Worm (Caenorhabditis elegans) whole organism, young adult: Measurements from ENCODE around the gene acs-18.

ENCODE experiments used
- B0035.1 ChIP-seq: sonication (generic microtip); optimal IDR thresholded peaks from 2 replicates; lab custom pipeline; 2016; ENCODE audit warnings: missing genetic modification characterization, mild to moderate bottlenecking, missing compliant biosample characterization, missing genotype, missing genetic modification reagents
- B0336.3 ChIP-seq: fragments of 200-800 bp; sonication (Bioruptor generic); IDR thresholded peaks from 2 replicates; pipeline ENCODE4 v1.3.6; 2022; ENCODE audit warnings: missing genetic modification characterization, missing compliant biosample characterization
- F23B12.7 ChIP-seq: sonication (generic microtip); optimal IDR thresholded peaks from 2 replicates; lab custom pipeline; 2017; ENCODE audit warnings: missing genetic modification characterization, mild to moderate bottlenecking, missing compliant biosample characterization, antibody characterized with exemption, moderate library complexity; ENCODE audit not compliant: insufficient read depth
- F49E8.2 ChIP-seq: sonication (generic microtip); optimal IDR thresholded peaks from 3 replicates; lab custom pipeline; 2017; ENCODE audit warnings: missing genetic modification characterization, mild to moderate bottlenecking, missing compliant biosample characterization, antibody characterized with exemption, moderate library complexity; ENCODE audit not compliant: insufficient read depth
- F55B11.4 ChIP-seq: sonication (generic microtip); optimal IDR thresholded peaks from 2 replicates; lab custom pipeline; 2016; ENCODE audit warnings: missing compliant biosample characterization, missing genetic modification characterization, borderline replicate concordance; ENCODE audit not compliant: insufficient read depth
- K11D2.4 ChIP-seq: fragments of 200-800 bp; sonication (Bioruptor generic); IDR thresholded peaks from 2 replicates; pipeline ENCODE4 v1.3.6; 2022; ENCODE audit warnings: missing genetic modification reagents, missing genetic modification characterization, missing compliant biosample characterization
- K12H6.12 ChIP-seq: fragments of 200-800 bp; sonication (Bioruptor generic); optimal IDR thresholded peaks from 2 replicates; lab custom pipeline; 2018; ENCODE audit warnings: mild to moderate bottlenecking, missing genetic modification characterization, missing compliant biosample characterization
- Y95B8A.8 ChIP-seq: fragments of 200-800 bp; sonication (Bioruptor generic); IDR thresholded peaks from 2 replicates; pipeline ENCODE4 v1.3.6; 2022; ENCODE audit warnings: missing genetic modification reagents, missing genetic modification characterization, missing compliant biosample characterization
- atf-7 ChIP-seq: sonication (generic microtip); optimal IDR thresholded peaks from 2 replicates; lab custom pipeline; 2017; ENCODE audit warnings: mild to moderate bottlenecking, missing genetic modification characterization, missing compliant biosample characterization
- athp-1 ChIP-seq: sonication (generic microtip); optimal IDR thresholded peaks from 2 replicates; lab custom pipeline; 2017; ENCODE audit warnings: mild to moderate bottlenecking, missing genetic modification characterization, missing compliant biosample characterization
- attf-5 ChIP-seq: fragments of 200-800 bp; sonication (Bioruptor generic); optimal IDR thresholded peaks from 2 replicates; lab custom pipeline; 2018; ENCODE audit warnings: mild to moderate bottlenecking, missing genetic modification characterization, missing compliant biosample characterization
- cebp-1 ChIP-seq, 2 experiments: fragments of 200-800 bp in 1 of 2; sonication (Bioruptor generic) in 1 of 2; sonication (generic microtip) in 1 of 2; IDR thresholded peaks in 1 of 2; optimal IDR thresholded peaks in 1 of 2; 2 replicates each; pipeline versions ENCODE4 v1.3.6 to Lab custom; 2017 to 2022; ENCODE audit warnings: missing compliant biosample characterization in 2 of 2, missing genetic modification characterization in 2 of 2, mild to moderate bottlenecking in 1 of 2, missing genetic modification reagents in 1 of 2, moderate library complexity in 1 of 2
- ceh-27 ChIP-seq: fragments of 200-800 bp; sonication (Bioruptor generic); optimal IDR thresholded peaks from 2 replicates; lab custom pipeline; 2018; ENCODE audit warnings: mild to moderate bottlenecking, missing genetic modification characterization, moderate library complexity, missing compliant biosample characterization
- ceh-91 ChIP-seq: fragments of 200-800 bp; sonication (Bioruptor generic); IDR thresholded peaks from 2 replicates; pipeline ENCODE4 v1.3.6; 2022; ENCODE audit warnings: missing genetic modification reagents, missing genetic modification characterization, missing compliant biosample characterization
- dox-1 ChIP-seq: fragments of 200-800 bp; sonication (Bioruptor generic); IDR thresholded peaks from 2 replicates; pipeline ENCODE4 v1.3.6; 2022; ENCODE audit warnings: missing genetic modification reagents, missing genetic modification characterization, missing compliant biosample characterization
- egl-18 ChIP-seq: fragments of 200-800 bp; sonication (Bioruptor generic); IDR thresholded peaks from 2 replicates; pipeline ENCODE4 v1.3.6; 2022; ENCODE audit warnings: missing genetic modification reagents, missing genetic modification characterization, missing compliant biosample characterization
- egl-44 ChIP-seq: fragments of 200-800 bp; sonication (Bioruptor generic); IDR thresholded peaks from 2 replicates; pipeline ENCODE4 v1.3.6; 2022; ENCODE audit warnings: missing genetic modification reagents, missing genetic modification characterization, missing compliant biosample characterization
- egrh-3 ChIP-seq: fragments of 200-800 bp; sonication (Bioruptor generic); IDR thresholded peaks from 2 replicates; pipeline ENCODE4 v1.3.6; 2022; ENCODE audit warnings: missing genetic modification reagents, missing genetic modification characterization, missing compliant biosample characterization
- ets-4 ChIP-seq: fragments of 200-800 bp; sonication (Bioruptor generic); optimal IDR thresholded peaks from 2 replicates; lab custom pipeline; 2018; ENCODE audit warnings: mild to moderate bottlenecking, missing genetic modification characterization, missing compliant biosample characterization
- fkh-3 ChIP-seq: sonication (generic microtip); optimal IDR thresholded peaks from 2 replicates; lab custom pipeline; 2016; ENCODE audit warnings: mild to moderate bottlenecking, missing genetic modification characterization, missing compliant biosample characterization
- hlh-12 ChIP-seq: sonication (generic microtip); optimal IDR thresholded peaks from 2 replicates; lab custom pipeline; 2016; ENCODE audit warnings: missing genetic modification characterization, missing compliant biosample characterization
- let-526 ChIP-seq: fragments of 200-800 bp; sonication (Bioruptor generic); IDR thresholded peaks from 2 replicates; pipeline ENCODE4 v1.3.6; 2022; ENCODE audit warnings: missing genetic modification reagents, missing genetic modification characterization, missing compliant biosample characterization
- let-607 ChIP-seq, 2 experiments: fragments of 200-800 bp in 1 of 2; sonication (Bioruptor generic) in 1 of 2; sonication (generic microtip) in 1 of 2; optimal IDR thresholded peaks; 2 replicates each; lab custom pipeline; 2016 to 2018; ENCODE audit warnings: mild to moderate bottlenecking in 2 of 2, missing compliant biosample characterization in 2 of 2, missing genetic modification characterization in 2 of 2, moderate library complexity in 2 of 2, missing genotype in 1 of 2
- lin-40 ChIP-seq: sonication (generic microtip); optimal IDR thresholded peaks from 2 replicates; lab custom pipeline; 2016; ENCODE audit warnings: missing genetic modification characterization, mild to moderate bottlenecking, missing compliant biosample characterization, missing genotype, missing genetic modification reagents
- lin-54 ChIP-seq: fragments of 200-800 bp; sonication (Bioruptor generic); optimal IDR thresholded peaks from 2 replicates; lab custom pipeline; 2018; ENCODE audit warnings: mild to moderate bottlenecking, missing genetic modification characterization, missing compliant biosample characterization
- lsy-27 ChIP-seq: sonication (generic microtip); optimal IDR thresholded peaks from 2 replicates; lab custom pipeline; 2017; ENCODE audit warnings: missing genetic modification characterization, mild to moderate bottlenecking, missing compliant biosample characterization, antibody characterized with exemption, missing genotype, borderline replicate concordance; ENCODE audit not compliant: insufficient read depth
- madf-10 ChIP-seq: sonication (generic microtip); optimal IDR thresholded peaks from 2 replicates; lab custom pipeline; 2016; ENCODE audit warnings: mild to moderate bottlenecking, missing genetic modification characterization, missing compliant biosample characterization
- nhr-179 ChIP-seq: sonication (generic microtip); optimal IDR thresholded peaks from 2 replicates; lab custom pipeline; 2016; ENCODE audit warnings: mild to moderate bottlenecking, missing genetic modification characterization, missing compliant biosample characterization
- nhr-27 ChIP-seq: fragments of 200-800 bp; sonication (Bioruptor generic); optimal IDR thresholded peaks from 2 replicates; lab custom pipeline; 2018; ENCODE audit warnings: mild to moderate bottlenecking, missing genetic modification characterization, moderate library complexity, missing compliant biosample characterization
- nhr-80 ChIP-seq: sonication (generic microtip); optimal IDR thresholded peaks from 2 replicates; lab custom pipeline; 2016; ENCODE audit warnings: missing genetic modification characterization, missing compliant biosample characterization
- nhr-90 ChIP-seq: sonication (generic microtip); optimal IDR thresholded peaks from 2 replicates; lab custom pipeline; 2016; ENCODE audit warnings: missing genotype, mild to moderate bottlenecking, missing genetic modification characterization, missing compliant biosample characterization
- snpc-1.1 ChIP-seq: sonication (generic microtip); optimal IDR thresholded peaks from 2 replicates; lab custom pipeline; 2017; ENCODE audit warnings: missing genetic modification characterization, mild to moderate bottlenecking, missing compliant biosample characterization, antibody characterized with exemption, moderate library complexity, missing genotype, missing genetic modification reagents; ENCODE audit not compliant: insufficient read depth
- somi-1 ChIP-seq: fragments of 200-800 bp; sonication (Bioruptor generic); optimal IDR thresholded peaks from 2 replicates; lab custom pipeline; 2018; ENCODE audit warnings: mild to moderate bottlenecking, missing genetic modification characterization, missing compliant biosample characterization
- tbp1 ChIP-seq: fragments of 200-800 bp; sonication (Bioruptor generic); optimal IDR thresholded peaks from 2 replicates; lab custom pipeline; 2018; ENCODE audit warnings: mild to moderate bottlenecking, missing genetic modification characterization, missing compliant biosample characterization
- unc-62 ChIP-seq: fragments of 150-350 bp; optimal IDR thresholded peaks from 2 replicates; lab custom pipeline; 2014; ENCODE audit warnings: missing biosample characterization, missing genetic modification reagents, missing genetic modification characterization
- zfh-2 ChIP-seq: fragments of 200-800 bp; sonication (Bioruptor generic); conservative IDR thresholded peaks from 2 replicates; pipeline ENCODE4 v1.3.6; 2022; ENCODE audit warnings: missing genetic modification reagents, missing genetic modification characterization, missing compliant biosample characterization
- ztf-22 ChIP-seq: fragments of 200-800 bp; sonication (Bioruptor generic); optimal IDR thresholded peaks from 2 replicates; lab custom pipeline; 2018; ENCODE audit warnings: mild to moderate bottlenecking, missing genetic modification characterization, moderate library complexity, missing compliant biosample characterization

The acs-18 gene

ce11 chrIV:10331882-10332281 is 18.4 kb upstream of the acs-18 start:
- no peak for TF ChIP-seq madf-10 (tag; lab: Kevin White, UChicago)
- TF ChIP-seq attf-5 (GFP tag; lab: Kevin White, UChicago) = peak; percentile 21
- TF ChIP-seq let-526 (GFP tag; lab: Robert Waterston, UW) = no peak
- 0 out of 2 replicates have a peak, but pooled peaks have one; percentile 28 for TF ChIP-seq K11D2.4
- no peak for TF ChIP-seq fkh-3 (tag; lab: Kevin White, UChicago)
- no peak for TF ChIP-seq F55B11.4
- TF ChIP-seq Y95B8A.8 (GFP tag; lab: Robert Waterston, UW) = no peak
- TF ChIP-seq let-607 (tag; optimal IDR thresholded peaks at IDR 0.05; lab: Kevin White, UChicago) = no peak
- peak; percentile 50 for TF ChIP-seq unc-62 (GFP tag; lab: Kevin White, UChicago)
- TF ChIP-seq nhr-80 = peak; percentile 72
- no peak for TF ChIP-seq nhr-179 (tag; lab: Kevin White, UChicago)
- no peak for TF ChIP-seq ets-4 (GFP tag; lab: Kevin White, UChicago)
- TF ChIP-seq snpc-1.1 (tag; lab: Kevin White, UChicago) = no peak
- no peak for TF ChIP-seq hlh-12 (tag; lab: Kevin White, UChicago)
- peak; percentile 52 for TF ChIP-seq atf-7 (tag; lab: Kevin White, UChicago)
- TF ChIP-seq cebp-1 (GFP tag; IDR thresholded peaks at IDR 0.05; lab: Robert Waterston, UW) = no peak
- peak; percentile 38 for TF ChIP-seq cebp-1 (tag; optimal IDR thresholded peaks at IDR 0.05; lab: Kevin White, UChicago)
- TF ChIP-seq somi-1 (GFP tag; lab: Kevin White, UChicago) = no peak
- TF ChIP-seq egl-44 (GFP tag; lab: Robert Waterston, UW) = no peak
- TF ChIP-seq F23B12.7 (tag; lab: Kevin White, UChicago) = no peak

DNA sequence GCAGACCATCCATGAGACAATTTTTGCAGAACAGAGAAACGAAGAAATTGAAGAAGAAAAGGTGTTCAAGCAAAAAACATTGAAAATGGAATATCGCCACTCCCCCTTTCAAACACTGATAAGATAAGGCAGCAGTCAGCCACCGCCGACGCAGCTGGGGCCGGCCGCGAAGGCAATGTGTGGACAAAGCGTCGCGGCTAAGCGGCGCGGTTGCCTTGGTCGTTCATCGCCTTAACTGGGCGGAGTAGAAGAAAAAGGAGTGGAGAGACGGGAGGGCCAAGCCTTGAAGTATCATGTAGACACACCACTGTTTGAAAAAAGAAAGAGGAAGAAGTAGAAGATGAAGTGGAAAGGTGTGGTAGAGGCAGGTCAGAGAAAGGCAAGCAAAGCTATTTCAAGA is 17.5 kb upstream of the acs-18 start:
- TF ChIP-seq ceh-91 = no peak
- peak; percentile 28; the same call in 1 of the 2 replicates for TF ChIP-seq B0336.3
- peak; percentile 75 for TF ChIP-seq nhr-80
- TF ChIP-seq lsy-27 = no peak
- TF ChIP-seq madf-10 (tag; lab: Kevin White, UChicago) = no peak
- TF ChIP-seq K12H6.12 (tag; lab: Kevin White, UChicago) = peak; percentile 5
- peak; percentile 64; the same call in 1 of the 2 replicates for TF ChIP-seq egrh-3 (GFP tag; lab: Robert Waterston, UW)
- peak; percentile 12 for TF ChIP-seq lin-54
- TF ChIP-seq dox-1 (GFP tag; lab: Robert Waterston, UW) = peak; percentile 53; the same call in 1 of the 2 replicates
- peak; percentile 36 for TF ChIP-seq ceh-27 (GFP tag; lab: Kevin White, UChicago)
- peak; percentile 12 for TF ChIP-seq lin-40
- no peak for TF ChIP-seq nhr-90 (tag; lab: Kevin White, UChicago)
- TF ChIP-seq tbp1 (GFP tag; lab: Kevin White, UChicago) = no peak
- TF ChIP-seq F49E8.2 = no peak
- no peak for TF ChIP-seq egl-18
- no peak for TF ChIP-seq B0035.1 (tag; lab: Kevin White, UChicago)
- no peak for TF ChIP-seq athp-1 (tag; lab: Kevin White, UChicago)
- no peak for TF ChIP-seq cebp-1 (GFP tag; IDR thresholded peaks at IDR 0.05; lab: Robert Waterston, UW)
- TF ChIP-seq cebp-1 (tag; optimal IDR thresholded peaks at IDR 0.05; lab: Kevin White, UChicago) = peak; percentile 57
- peak; percentile 42 for TF ChIP-seq atf-7 (tag; lab: Kevin White, UChicago)
- no peak for TF ChIP-seq nhr-27 (tag; lab: Kevin White, UChicago)
- peak; percentile 95 for TF ChIP-seq zfh-2
- TF ChIP-seq ztf-22 (GFP tag; lab: Kevin White, UChicago) = peak; percentile 15
- 0 out of 2 replicates have a peak, but pooled peaks have one; percentile 31 for TF ChIP-seq let-526 (GFP tag; lab: Robert Waterston, UW)
- TF ChIP-seq, all 124 proteins: peak for 13
